Fruit fly (Drosophila melanogaster) S2 (cell line): ENCODE data around the gene CG7362.

Source experiments
- CG8478 ChIP-seq: fragments of >200 bp; optimal IDR thresholded peaks from 2 replicates; lab custom pipeline; 2018
- CTCF ChIP-seq, 2 experiments: fragments of >200 bp; optimal IDR thresholded peaks; 2 replicates each; lab custom pipeline; 2018

- TF ChIP-seq CTCF (optimal IDR thresholded peaks at IDR 0.05; lab: Kevin White, UChicago): no peak
- TF ChIP-seq CG8478 (lab: Kevin White, UChicago): no peak
Measured at dm6 chr3R:14786669-14787068, 32.4 kb upstream of the CG7362 start.
